Worm (Caenorhabditis elegans): ENCODE results near the gene abce-1.

DNA sequence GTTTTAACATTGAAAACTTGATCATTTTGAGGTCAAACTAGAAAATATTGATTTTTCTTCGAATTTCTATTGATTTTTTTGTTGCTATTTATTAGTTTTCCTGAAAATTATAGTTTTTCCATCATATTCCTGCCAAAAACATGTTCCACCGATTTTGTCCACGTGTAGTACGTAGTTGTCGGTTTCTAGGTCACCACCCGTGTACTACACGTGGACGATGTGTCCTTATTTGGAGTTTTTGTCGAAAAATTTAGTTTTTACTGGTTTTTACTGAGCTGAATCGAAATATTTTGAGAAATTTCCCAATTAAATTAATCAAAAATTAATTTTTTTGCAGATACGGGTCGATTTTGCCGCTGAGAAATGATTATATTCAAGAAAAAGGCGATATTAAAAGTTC is 34.2 kb downstream of the abce-1 start:
- TF ChIP-seq ztf-11 (tag; optimal IDR thresholded peaks at IDR 0.05) = no peak
- no peak for TF ChIP-seq nhr-237 (tag; optimal IDR thresholded peaks at IDR 0.05)
- no peak for TF ChIP-seq nhr-76 (tag; optimal IDR thresholded peaks at IDR 0.05)
